Fruit fly (Drosophila melanogaster): Measurements from ENCODE around the gene Atx2.
A peak's percentile ranks its signal among the peaks of the same experiment; 100 is the strongest.

DNA sequence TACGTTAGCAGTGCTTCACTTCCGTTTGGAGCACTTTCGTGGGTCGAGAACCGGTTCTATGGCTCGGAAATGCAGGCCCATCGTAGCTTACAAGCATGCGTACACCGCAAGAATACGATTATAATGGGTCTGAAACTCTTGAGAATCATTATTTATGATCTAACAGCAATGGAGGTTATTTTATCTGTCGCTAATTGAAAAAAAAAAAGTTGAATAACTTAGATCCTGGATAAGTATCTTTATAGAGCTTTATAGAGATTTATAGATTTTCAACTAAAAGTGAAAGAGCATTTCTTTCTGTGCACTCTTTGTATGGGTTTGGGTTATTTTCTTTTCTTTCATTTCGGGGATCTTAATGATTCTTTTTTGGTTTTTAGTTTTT, 19.6 kb downstream of the Atx2 start:
- TF ChIP-seq jim (GFP tag; optimal IDR thresholded peaks at IDR 0.05) (no peak), br (GFP tag; optimal IDR thresholded peaks at IDR 0.05) (peak; percentile 87), psq (GFP tag; optimal IDR thresholded peaks at IDR 0.05) (peak; percentile 86), woc (GFP tag; optimal IDR thresholded peaks at IDR 0.05) (peak; percentile 81)
